Worm (Caenorhabditis elegans) whole organism, midembryonic: ENCODE measurements around the gene dpy-2.

ENCODE experiments used
- T22C8.4 ChIP-seq: fragments of 200-800 bp; sonication (Bioruptor generic); IDR thresholded peaks from 2 replicates; pipeline ENCODE4 v1.3.6; 2022; ENCODE audit warnings: missing genetic modification characterization, missing compliant biosample characterization
- cog-1 ChIP-seq: sonication (generic microtip); optimal IDR thresholded peaks from 2 replicates; lab custom pipeline; 2016; ENCODE audit warnings: missing genetic modification characterization, missing compliant biosample characterization
- flt-1 ChIP-seq: fragments of 200-800 bp; sonication (Bioruptor generic); IDR thresholded peaks from 2 replicates; pipeline ENCODE4 v1.3.6; 2022; ENCODE audit warnings: missing genetic modification characterization, missing compliant biosample characterization
- klf-2 ChIP-seq: fragments of 200-800 bp; sonication (Bioruptor generic); conservative IDR thresholded peaks from 2 replicates; pipeline ENCODE4 v1.3.6; 2022; ENCODE audit warnings: missing genetic modification reagents, missing genetic modification characterization, missing compliant biosample characterization
- med-1 ChIP-seq: sonication (generic microtip); optimal IDR thresholded peaks from 2 replicates; lab custom pipeline; 2017; ENCODE audit warnings: missing genetic modification characterization, mild to moderate bottlenecking, missing compliant biosample characterization, antibody characterized with exemption, missing genetic modification reagents; ENCODE audit not compliant: insufficient read depth
- ztf-23 ChIP-seq: fragments of 200-800 bp; sonication (Bioruptor generic); IDR thresholded peaks from 2 replicates; pipeline ENCODE4 v1.3.6; 2022; ENCODE audit warnings: missing genetic modification reagents, missing genetic modification characterization, missing compliant biosample characterization
- ztf-29 ChIP-seq: fragments of 200-800 bp; sonication (Bioruptor generic); IDR thresholded peaks from 2 replicates; pipeline ENCODE4 v1.3.6; 2022; ENCODE audit warnings: missing genetic modification reagents, missing genetic modification characterization, missing compliant biosample characterization

DNA sequence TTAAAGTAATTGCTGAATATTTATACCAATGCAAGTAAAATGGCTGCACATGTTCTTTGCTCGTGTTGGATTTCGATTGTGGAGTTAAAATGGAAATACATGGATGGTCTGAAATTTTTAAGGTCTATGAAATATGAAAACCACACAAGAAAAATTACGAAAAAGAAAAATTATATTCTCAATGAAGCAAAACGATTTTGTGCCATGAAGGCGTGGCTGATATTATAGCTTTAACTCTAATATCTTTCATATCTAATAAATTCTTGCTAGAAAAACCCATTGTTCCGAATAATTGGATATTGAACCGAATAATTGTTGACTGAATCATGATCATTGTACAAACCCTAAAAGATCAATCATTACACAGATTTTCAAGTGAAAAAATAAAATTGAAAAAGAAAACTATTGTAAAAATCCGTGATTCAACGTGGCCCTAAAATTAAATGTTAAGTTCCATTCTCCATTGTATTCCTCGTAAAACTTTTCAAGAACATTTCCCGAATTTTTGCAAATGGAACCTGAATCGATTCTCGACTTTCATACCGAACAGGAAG is 40.7 kb downstream of the dpy-2 start, which contains the start of the genes srx-95 and fis-1:
- TF ChIP-seq flt-1 (GFP tag; lab: Robert Waterston, UW) = no peak
- no peak for TF ChIP-seq med-1 (GFP tag; lab: Kevin White, UChicago)
- no peak for TF ChIP-seq T22C8.4
- no peak for TF ChIP-seq klf-2 (GFP tag; lab: Robert Waterston, UW)
- no peak for TF ChIP-seq cog-1
- no peak for TF ChIP-seq ztf-23 (GFP tag; lab: Robert Waterston, UW)
- TF ChIP-seq ztf-29 (GFP tag; lab: Robert Waterston, UW) = no peak
